Fruit fly (Drosophila melanogaster) whole organism, embryonic: ENCODE measurements around the gene usp.
A peak's percentile ranks its signal among the peaks of the same experiment; 100 is the strongest.

ENCODE experiments used
- Aef1 ChIP-seq: fragments of 200-800 bp; sonication (Bioruptor generic); IDR thresholded peaks from 3 replicates; pipeline ENCODE4 v1.3.6; 2022; ENCODE audit warnings: missing biosample characterization, missing genetic modification characterization
- Antp ChIP-seq: fragments of 200-800 bp; sonication (Bioruptor generic); optimal IDR thresholded peaks from 3 replicates; lab custom pipeline; 2016; ENCODE audit warnings: missing biosample characterization, missing genetic modification characterization
- Blimp-1 ChIP-seq: fragments of 200-800 bp; sonication (Bioruptor generic); optimal IDR thresholded peaks from 3 replicates; lab custom pipeline; 2018; ENCODE audit warnings: missing biosample characterization, missing genetic modification characterization, mild to moderate bottlenecking, moderate library complexity, missing genetic modification reagents
- CG12071 ChIP-seq: fragments of 200-800 bp; sonication (Bioruptor generic); optimal IDR thresholded peaks from 3 replicates; lab custom pipeline; 2018; ENCODE audit warnings: missing biosample characterization, mild to moderate bottlenecking, missing genetic modification characterization
- CG12659 ChIP-seq: fragments of 200-800 bp; sonication (Bioruptor generic); optimal IDR thresholded peaks from 3 replicates; lab custom pipeline; 2017; ENCODE audit warnings: mild to moderate bottlenecking, missing biosample characterization, missing genetic modification reagents, missing genetic modification characterization
- CG14667 ChIP-seq: fragments of 200-800 bp; sonication (Bioruptor generic); IDR thresholded peaks from 2 replicates; pipeline ENCODE4 v1.3.6; 2022; ENCODE audit warnings: missing biosample characterization, missing genetic modification characterization
- CG15514 ChIP-seq: fragments of 200-800 bp; sonication (Bioruptor generic); optimal IDR thresholded peaks from 3 replicates; lab custom pipeline; 2017; ENCODE audit warnings: missing biosample characterization, missing genetic modification characterization, mild to moderate bottlenecking, moderate library complexity, missing genetic modification reagents
- CG18262 ChIP-seq: fragments of 200-800 bp; optimal IDR thresholded peaks from 3 replicates; lab custom pipeline; 2019; ENCODE audit warnings: missing biosample characterization, mild to moderate bottlenecking, missing genetic modification characterization, moderate library complexity
- CG2116 ChIP-seq: fragments of 200-800 bp; sonication (Bioruptor generic); optimal IDR thresholded peaks from 3 replicates; lab custom pipeline; 2018; ENCODE audit warnings: missing biosample characterization, mild to moderate bottlenecking, missing genetic modification characterization
- CG30403 ChIP-seq: fragments of 200-800 bp; sonication (Bioruptor generic); optimal IDR thresholded peaks from 3 replicates; lab custom pipeline; 2016; ENCODE audit warnings: missing biosample characterization, missing genetic modification characterization
- CG3407 ChIP-seq: fragments of 200-800 bp; sonication (Bioruptor generic); optimal IDR thresholded peaks from 2 replicates; lab custom pipeline; 2018; ENCODE audit warnings: missing biosample characterization, mild to moderate bottlenecking, missing genetic modification characterization
- CG4730 ChIP-seq: fragments of 200-800 bp; sonication (Bioruptor generic); IDR thresholded peaks from 2 replicates; pipeline ENCODE4 v1.3.6; 2022; ENCODE audit warnings: missing biosample characterization, missing genetic modification characterization
- CG7372 ChIP-seq: fragments of 200-800 bp; sonication (Bioruptor generic); IDR thresholded peaks from 2 replicates; pipeline ENCODE4 v1.3.6; 2022; ENCODE audit warnings: missing biosample characterization, missing genetic modification characterization
- CG7963 ChIP-seq: fragments of 200-800 bp; sonication (Bioruptor generic); IDR thresholded peaks from 3 replicates; pipeline ENCODE4 v1.3.6; 2022; ENCODE audit warnings: missing biosample characterization, missing genetic modification characterization; ENCODE audit not compliant: partially characterized antibody
- CG9727 ChIP-seq: fragments of 200-800 bp; sonication (Bioruptor generic); optimal IDR thresholded peaks from 3 replicates; lab custom pipeline; 2017; ENCODE audit warnings: missing biosample characterization, mild to moderate bottlenecking, missing genetic modification characterization
- Camta ChIP-seq: fragments of 200-800 bp; sonication (Bioruptor generic); optimal IDR thresholded peaks from 2 replicates; lab custom pipeline; 2016; ENCODE audit warnings: missing biosample characterization, missing genetic modification characterization
- CkIIα-i1 ChIP-seq: fragments of 200-800 bp; sonication (Bioruptor generic); IDR thresholded peaks from 2 replicates; pipeline ENCODE4 v1.3.6; 2022; ENCODE audit warnings: missing biosample characterization, missing genetic modification characterization
- Doc2 ChIP-seq: fragments of 200-800 bp; sonication (Bioruptor generic); IDR thresholded peaks from 2 replicates; pipeline ENCODE4 v1.3.6; 2022; ENCODE audit warnings: missing biosample characterization, missing genetic modification characterization
- E2f1 ChIP-seq: fragments of 200-800 bp; sonication (Bioruptor generic); IDR thresholded peaks from 2 replicates; pipeline ENCODE4 v1.3.6; 2022; ENCODE audit warnings: missing biosample characterization, missing genetic modification characterization
- HLH3B ChIP-seq: fragments of 200-800 bp; sonication (Bioruptor generic); IDR thresholded peaks from 2 replicates; pipeline ENCODE4 v1.3.6; 2022; ENCODE audit warnings: missing biosample characterization, missing genetic modification characterization
- Hr39 ChIP-seq: fragments of >200 bp; optimal IDR thresholded peaks from 2 replicates; lab custom pipeline; 2017
- MBD-R2 ChIP-seq: fragments of 200-800 bp; sonication (Bioruptor generic); IDR thresholded peaks from 2 replicates; pipeline ENCODE4 v1.3.6; 2022; ENCODE audit warnings: missing biosample characterization, missing genetic modification characterization
- Oli ChIP-seq: fragments of 200-800 bp; sonication (Bioruptor generic); optimal IDR thresholded peaks from 2 replicates; lab custom pipeline; 2018; ENCODE audit warnings: missing biosample characterization, mild to moderate bottlenecking, missing genetic modification characterization, moderate library complexity
- Opbp ChIP-seq: fragments of 200-800 bp; sonication (Bioruptor generic); IDR thresholded peaks from 3 replicates; pipeline ENCODE4 v1.3.6; 2022; ENCODE audit warnings: missing biosample characterization, missing genetic modification characterization; ENCODE audit not compliant: partially characterized antibody
- Side ChIP-seq: fragments of 200-800 bp; sonication (Bioruptor generic); optimal IDR thresholded peaks from 2 replicates; lab custom pipeline; 2016; ENCODE audit warnings: missing biosample characterization, missing genetic modification characterization
- Sin3A ChIP-seq: fragments of >200 bp; optimal IDR thresholded peaks from 2 replicates; lab custom pipeline; 2018
- Sox100B ChIP-seq: fragments of 200-800 bp; sonication (Bioruptor generic); optimal IDR thresholded peaks from 3 replicates; lab custom pipeline; 2018; ENCODE audit warnings: missing biosample characterization, mild to moderate bottlenecking, missing genetic modification characterization
- Ssrp ChIP-seq: fragments of 200-800 bp; sonication (Bioruptor generic); optimal IDR thresholded peaks from 2 replicates; lab custom pipeline; 2018; ENCODE audit warnings: missing biosample characterization, mild to moderate bottlenecking, missing genetic modification characterization, moderate library complexity
- TFAM ChIP-seq: fragments of 200-800 bp; sonication (Bioruptor generic); optimal IDR thresholded peaks from 2 replicates; lab custom pipeline; 2017; ENCODE audit warnings: missing biosample characterization, missing genetic modification characterization, inconsistent platforms
- Trl ChIP-seq, 3 experiments: fragments of >200 bp in 2 of 3; fragments of 200-800 bp in 1 of 3; sonication (Bioruptor generic) in 1 of 3; optimal IDR thresholded peaks; 2 replicates in 1 of 3; 3 replicates in 2 of 3; lab custom pipeline; 2016 to 2017; ENCODE audit warnings: missing biosample characterization in 1 of 3, missing genetic modification characterization in 1 of 3
- az2 ChIP-seq: fragments of 200-800 bp; sonication (Bioruptor generic); optimal IDR thresholded peaks from 3 replicates; lab custom pipeline; 2016; ENCODE audit warnings: missing biosample characterization, missing genetic modification characterization
- chm ChIP-seq: fragments of 200-800 bp; sonication (Bioruptor generic); IDR thresholded peaks from 2 replicates; pipeline ENCODE4 v1.3.6; 2022; ENCODE audit warnings: missing biosample characterization, missing genetic modification characterization
- en ChIP-seq: fragments of 200-800 bp; sonication (Bioruptor generic); optimal IDR thresholded peaks from 2 replicates; lab custom pipeline; 2016; ENCODE audit warnings: missing biosample characterization, missing genetic modification characterization
- gcm ChIP-seq: fragments of 200-800 bp; sonication (Bioruptor generic); optimal IDR thresholded peaks from 2 replicates; lab custom pipeline; 2019; ENCODE audit warnings: missing biosample characterization, mild to moderate bottlenecking, missing genetic modification characterization, moderate library complexity
- grn ChIP-seq: fragments of 200-800 bp; sonication (Bioruptor generic); optimal IDR thresholded peaks from 3 replicates; lab custom pipeline; 2017; ENCODE audit warnings: missing biosample characterization, missing genetic modification characterization
- jing ChIP-seq: fragments of 200-800 bp; sonication (Bioruptor generic); optimal IDR thresholded peaks from 2 replicates; lab custom pipeline; 2018; ENCODE audit warnings: missing biosample characterization, mild to moderate bottlenecking, missing genetic modification characterization
- kah ChIP-seq: fragments of 200-800 bp; sonication (Bioruptor generic); optimal IDR thresholded peaks from 2 replicates; lab custom pipeline; 2018; ENCODE audit warnings: missing biosample characterization, mild to moderate bottlenecking, missing genetic modification characterization
- pan ChIP-seq, 4 experiments: fragments of >200 bp in 3 of 4; fragments of 200-800 bp in 1 of 4; sonication (Bioruptor generic) in 1 of 4; optimal IDR thresholded peaks in 3 of 4; IDR thresholded peaks in 1 of 4; 2 replicates each; pipeline versions ENCODE4 v1.3.6 to Lab custom; 2017 to 2022; ENCODE audit warnings: missing biosample characterization in 2 of 4, missing genetic modification characterization in 2 of 4, mixed read lengths in 1 of 4
- pb ChIP-seq: fragments of 200-800 bp; sonication (Bioruptor generic); optimal IDR thresholded peaks from 3 replicates; lab custom pipeline; 2016; ENCODE audit warnings: missing biosample characterization, missing genetic modification characterization
- psq ChIP-seq: fragments of 200-800 bp; sonication (Bioruptor generic); optimal IDR thresholded peaks from 2 replicates; lab custom pipeline; 2017; ENCODE audit warnings: missing biosample characterization, missing genetic modification characterization
- pzg ChIP-seq: fragments of 200-800 bp; sonication (Bioruptor generic); optimal IDR thresholded peaks from 3 replicates; lab custom pipeline; 2018; ENCODE audit warnings: missing biosample characterization, mild to moderate bottlenecking, missing genetic modification characterization, moderate library complexity
- salm ChIP-seq: fragments of 200-800 bp; sonication (Bioruptor generic); optimal IDR thresholded peaks from 2 replicates; lab custom pipeline; 2018; ENCODE audit warnings: missing biosample characterization, mild to moderate bottlenecking, missing genetic modification characterization
- so ChIP-seq: fragments of 200-800 bp; sonication (Bioruptor generic); IDR thresholded peaks from 3 replicates; pipeline ENCODE4 v1.3.6; 2022; ENCODE audit warnings: missing biosample characterization, missing genetic modification characterization
- stc ChIP-seq: fragments of 200-800 bp; sonication (Bioruptor generic); IDR thresholded peaks from 2 replicates; pipeline ENCODE4 v1.3.6; 2022; ENCODE audit warnings: missing biosample characterization, missing genetic modification characterization
- tap ChIP-seq: fragments of 200-800 bp; optimal IDR thresholded peaks from 3 replicates; lab custom pipeline; 2019; ENCODE audit warnings: missing biosample characterization, mild to moderate bottlenecking, missing genetic modification characterization, moderate library complexity
- tna ChIP-seq: fragments of 200-800 bp; sonication (Bioruptor generic); IDR thresholded peaks from 2 replicates; pipeline ENCODE4 v1.3.6; 2022; ENCODE audit warnings: missing biosample characterization, missing genetic modification characterization; ENCODE audit not compliant: partially characterized antibody
- unc-4 ChIP-seq: fragments of 200-800 bp; sonication (Bioruptor generic); IDR thresholded peaks from 2 replicates; pipeline ENCODE4 v1.3.6; 2022; ENCODE audit warnings: missing biosample characterization, missing genetic modification characterization; ENCODE audit not compliant: partially characterized antibody
- zen2 ChIP-seq: fragments of 200-800 bp; sonication (Bioruptor generic); IDR thresholded peaks from 3 replicates; pipeline ENCODE4 v1.3.6; 2022; ENCODE audit warnings: missing biosample characterization, missing genetic modification characterization; ENCODE audit not compliant: partially characterized antibody
- zfh2 ChIP-seq: fragments of 200-800 bp; sonication (Bioruptor generic); optimal IDR thresholded peaks from 2 replicates; lab custom pipeline; 2016; ENCODE audit warnings: missing biosample characterization, missing genetic modification characterization

The usp gene

DNA sequence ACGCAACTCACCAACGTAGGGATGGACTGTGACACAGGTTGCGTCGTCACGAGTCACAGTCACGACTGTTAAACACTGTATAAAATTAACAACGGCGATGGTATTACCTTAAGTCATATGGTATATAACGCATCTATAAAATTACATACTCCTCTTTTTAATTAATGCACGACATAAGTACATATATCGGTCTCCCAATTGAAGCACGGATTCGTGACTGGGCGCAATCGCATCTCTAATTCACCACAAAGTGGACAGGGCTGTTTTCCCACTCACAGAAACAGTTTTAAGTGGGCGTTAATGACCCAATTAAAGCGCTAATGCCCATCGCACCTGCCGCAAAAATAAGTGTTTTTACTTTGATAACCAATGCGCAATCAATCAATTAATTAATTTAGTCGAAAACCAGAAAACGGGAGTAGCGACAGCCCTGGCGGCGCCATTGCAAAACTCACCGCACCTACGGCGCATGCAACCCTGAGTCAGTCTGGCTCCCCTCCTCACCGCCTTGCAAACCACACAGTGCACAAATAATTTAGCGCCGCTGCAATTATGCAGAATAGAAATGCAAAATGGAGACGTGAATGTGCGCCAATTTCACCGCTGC lies 696 bp downstream of the usp start, which contains the start of gene CG4313 (continued):
- TF ChIP-seq tap (peak; percentile 48), chm (GFP tag; lab: Robert Waterston, UW) (no peak), CG12659 (GFP tag; lab: Kevin White, UChicago) (peak; percentile 59), jing (GFP tag; lab: Kevin White, UChicago) (no peak), CG12071 (peak; percentile 25), stc (GFP tag; lab: Robert Waterston, UW) (no peak), Sin3A (lab: Kevin White, UChicago) (peak; percentile 75), kah (GFP tag; lab: Kevin White, UChicago) (peak; percentile 43), gcm (peak; percentile 49), CG14667 (GFP tag; lab: Robert Waterston, UW) (peak; percentile 51), Doc2 (GFP tag; lab: Robert Waterston, UW) (no peak), pan (optimal IDR thresholded peaks at IDR 0.05; lab: Kevin White, UChicago) (no peak), pan (GFP tag; optimal IDR thresholded peaks at IDR 0.05 in 1 of 2, IDR thresholded peaks at IDR 0.05 in 1 of 2) (peak in 1 of 2 experiments; percentile 74), pzg (GFP tag; lab: Kevin White, UChicago) (peak; percentile 42), Trl (optimal IDR thresholded peaks at IDR 0.05; lab: Kevin White, UChicago) (no peak), Trl (GFP tag; optimal IDR thresholded peaks at IDR 0.05; lab: Kevin White, UChicago) (peak; percentile 79), Oli (tag; lab: Kevin White, UChicago) (peak; percentile 34), E2f1 (GFP tag; lab: Robert Waterston, UW) (peak; percentile 71), zen2 (GFP tag; lab: Robert Waterston, UW) (peak; percentile 69; the same call in 1 of the 3 replicates), Camta (GFP tag; lab: Kevin White, UChicago) (peak; percentile 53), zfh2 (GFP tag; lab: Kevin White, UChicago) (peak; percentile 76), psq (GFP tag; lab: Kevin White, UChicago) (no peak), MBD-R2 (GFP tag; lab: Robert Waterston, UW) (peak; percentile 43), CG3407 (GFP tag; lab: Kevin White, UChicago) (peak; percentile 26), CG7963 (GFP tag; lab: Robert Waterston, UW) (peak; percentile 60; the same call in 2 of the 3 replicates), Side (GFP tag; lab: Kevin White, UChicago) (peak; percentile 61), Ssrp (peak; percentile 53), az2 (GFP tag; lab: Kevin White, UChicago) (peak; percentile 59), unc-4 (peak; percentile 86), CG7372 (GFP tag; lab: Robert Waterston, UW) (peak; percentile 79), CG30403 (peak; percentile 81), Blimp-1 (GFP tag; lab: Kevin White, UChicago) (peak; percentile 44), tna (GFP tag; lab: Robert Waterston, UW) (peak; percentile 71; the same call in 1 of the 2 replicates), CG18262 (tag; lab: Kevin White, UChicago) (peak; percentile 61), Sox100B (GFP tag; lab: Kevin White, UChicago) (peak; percentile 38), so (GFP tag; lab: Robert Waterston, UW) (0 out of 3 replicates have a peak, but pooled peaks have one; percentile 26), TFAM (GFP tag; lab: Kevin White, UChicago) (no peak), HLH3B (peak; percentile 27; the same call in 1 of the 2 replicates), Aef1 (GFP tag; lab: Robert Waterston, UW) (peak; percentile 61), en (peak; percentile 65), Opbp (peak; percentile 77), pb (GFP tag; lab: Kevin White, UChicago) (peak; percentile 25), salm (tag; lab: Kevin White, UChicago) (no peak), Hr39 (lab: Kevin White, UChicago) (no peak), CkIIα-i1 (no peak), CG15514 (GFP tag; lab: Kevin White, UChicago) (peak; percentile 49), CG9727 (peak; percentile 70), CG2116 (GFP tag; lab: Kevin White, UChicago) (peak; percentile 96), grn (GFP tag; lab: Kevin White, UChicago) (no peak), CG4730 (GFP tag; lab: Robert Waterston, UW) (peak; percentile 33; the same call in 1 of the 2 replicates), Antp (GFP tag; lab: Kevin White, UChicago) (peak; percentile 75)
